Fruit fly (Drosophila melanogaster) whole organism, embryonic: Measurements from ENCODE around the gene yellow-f.

Source experiments
- Atf6 ChIP-seq: fragments of 200-800 bp; sonication (Bioruptor generic); IDR thresholded peaks from 2 replicates; pipeline ENCODE4 v1.3.6; 2022; ENCODE audit warnings: missing biosample characterization, missing genetic modification characterization
- CG10543 ChIP-seq: fragments of 200-800 bp; sonication (Bioruptor generic); optimal IDR thresholded peaks from 3 replicates; lab custom pipeline; 2017; ENCODE audit warnings: missing biosample characterization, mild to moderate bottlenecking, missing genetic modification characterization, moderate library complexity
- CG11093 ChIP-seq: fragments of 200-800 bp; sonication (Bioruptor generic); IDR thresholded peaks from 3 replicates; pipeline ENCODE4 v1.3.6; 2022; ENCODE audit warnings: missing biosample characterization, missing genetic modification characterization
- CG12744 ChIP-seq: fragments of 200-800 bp; sonication (Bioruptor generic); optimal IDR thresholded peaks from 2 replicates; lab custom pipeline; 2016; ENCODE audit warnings: missing biosample characterization, missing genetic modification characterization
- CG13424 ChIP-seq: fragments of 200-800 bp; sonication (Bioruptor generic); optimal IDR thresholded peaks from 2 replicates; lab custom pipeline; 2019; ENCODE audit warnings: missing biosample characterization, mild to moderate bottlenecking, missing genetic modification characterization, moderate library complexity
- CG14860 ChIP-seq: fragments of 200-800 bp; sonication (Bioruptor generic); IDR thresholded peaks from 3 replicates; pipeline ENCODE4 v1.3.6; 2022; ENCODE audit warnings: missing biosample characterization, missing genetic modification characterization; ENCODE audit not compliant: partially characterized antibody
- CG15514 ChIP-seq: fragments of 200-800 bp; sonication (Bioruptor generic); optimal IDR thresholded peaks from 3 replicates; lab custom pipeline; 2017; ENCODE audit warnings: missing biosample characterization, missing genetic modification characterization, mild to moderate bottlenecking, moderate library complexity, missing genetic modification reagents
- CG1792 ChIP-seq: fragments of 200-800 bp; sonication (Bioruptor generic); optimal IDR thresholded peaks from 2 replicates; lab custom pipeline; 2016; ENCODE audit warnings: missing biosample characterization, missing genetic modification characterization
- CG2199 ChIP-seq: fragments of 200-800 bp; sonication (Bioruptor generic); IDR thresholded peaks from 3 replicates; pipeline ENCODE4 v1.3.6; 2022; ENCODE audit warnings: missing biosample characterization, missing genetic modification characterization
- CG30403 ChIP-seq: fragments of 200-800 bp; sonication (Bioruptor generic); optimal IDR thresholded peaks from 3 replicates; lab custom pipeline; 2016; ENCODE audit warnings: missing biosample characterization, missing genetic modification characterization
- CG31388 ChIP-seq: fragments of 200-800 bp; sonication (Bioruptor generic); optimal IDR thresholded peaks from 2 replicates; lab custom pipeline; 2016; ENCODE audit warnings: missing biosample characterization, missing genetic modification characterization
- CG32532 ChIP-seq: fragments of 200-800 bp; sonication (Bioruptor generic); IDR thresholded peaks from 2 replicates; pipeline ENCODE4 v1.3.6; 2022; ENCODE audit warnings: missing biosample characterization, missing genetic modification characterization
- CG33557 ChIP-seq: fragments of 200-800 bp; sonication (Bioruptor generic); optimal IDR thresholded peaks from 2 replicates; lab custom pipeline; 2019; ENCODE audit warnings: missing biosample characterization, mild to moderate bottlenecking, missing genetic modification characterization, moderate library complexity
- CG34224 ChIP-seq: fragments of 200-800 bp; sonication (Bioruptor generic); IDR thresholded peaks from 3 replicates; pipeline ENCODE4 v1.3.6; 2022; ENCODE audit warnings: missing biosample characterization, missing genetic modification characterization; ENCODE audit not compliant: partially characterized antibody
- CG43689 ChIP-seq: fragments of 200-800 bp; sonication (Bioruptor generic); IDR thresholded peaks from 2 replicates; pipeline ENCODE4 v1.3.6; 2022; ENCODE audit warnings: missing biosample characterization, missing genetic modification characterization
- CG6175 ChIP-seq: fragments of 200-800 bp; sonication (Bioruptor generic); IDR thresholded peaks from 3 replicates; pipeline ENCODE4 v1.3.6; 2022; ENCODE audit warnings: missing biosample characterization, missing genetic modification characterization
- CG7357 ChIP-seq: fragments of 200-800 bp; sonication (Bioruptor generic); IDR thresholded peaks from 3 replicates; pipeline ENCODE4 v1.3.6; 2022; ENCODE audit warnings: missing biosample characterization, missing genetic modification characterization
- CG8281 ChIP-seq: fragments of 200-800 bp; sonication (Bioruptor generic); optimal IDR thresholded peaks from 2 replicates; lab custom pipeline; 2018; ENCODE audit warnings: missing biosample characterization, mild to moderate bottlenecking, missing genetic modification characterization, moderate library complexity
- Gsc ChIP-seq: fragments of 200-800 bp; sonication (Bioruptor generic); IDR thresholded peaks from 2 replicates; pipeline ENCODE4 v1.3.6; 2022; ENCODE audit warnings: missing biosample characterization, missing genetic modification characterization
- Hr3 ChIP-seq: fragments of 200-800 bp; sonication (Bioruptor generic); optimal IDR thresholded peaks from 3 replicates; lab custom pipeline; 2016; ENCODE audit warnings: missing biosample characterization, missing genetic modification characterization
- MESR4 ChIP-seq: fragments of 200-800 bp; sonication (Bioruptor generic); optimal IDR thresholded peaks from 2 replicates; lab custom pipeline; 2018; ENCODE audit warnings: missing biosample characterization, mild to moderate bottlenecking, missing genetic modification characterization, moderate library complexity
- MTF-1 ChIP-seq: fragments of 200-800 bp; sonication (Bioruptor generic); optimal IDR thresholded peaks from 2 replicates; lab custom pipeline; 2018; ENCODE audit warnings: missing biosample characterization, mild to moderate bottlenecking, missing genetic modification characterization, borderline replicate concordance
- Mrtf ChIP-seq: fragments of 200-800 bp; sonication (Bioruptor generic); IDR thresholded peaks from 3 replicates; pipeline ENCODE4 v1.3.6; 2022; ENCODE audit warnings: missing biosample characterization, missing genetic modification characterization
- Nf-YB ChIP-seq: fragments of 200-800 bp; sonication (Bioruptor generic); optimal IDR thresholded peaks from 3 replicates; lab custom pipeline; 2019; ENCODE audit warnings: missing biosample characterization, mild to moderate bottlenecking, missing genetic modification characterization, moderate library complexity
- Tbp ChIP-seq: fragments of >200 bp; optimal IDR thresholded peaks from 2 replicates; lab custom pipeline; 2018; ENCODE audit warnings: missing biosample characterization, missing genetic modification characterization
- amos ChIP-seq: fragments of 200-800 bp; sonication (Bioruptor generic); IDR thresholded peaks from 2 replicates; pipeline ENCODE4 v1.3.6; 2022; ENCODE audit warnings: missing biosample characterization, missing genetic modification characterization; ENCODE audit not compliant: partially characterized antibody
- ap ChIP-seq: fragments of 200-800 bp; sonication (Bioruptor generic); IDR thresholded peaks from 2 replicates; pipeline ENCODE4 v1.3.6; 2022; ENCODE audit warnings: missing biosample characterization, missing genetic modification characterization
- dan ChIP-seq: fragments of 200-800 bp; sonication (Bioruptor generic); IDR thresholded peaks from 2 replicates; pipeline ENCODE4 v1.3.6; 2022; ENCODE audit warnings: missing biosample characterization, missing genetic modification characterization
- ems ChIP-seq: fragments of 200-800 bp; sonication (Bioruptor generic); optimal IDR thresholded peaks from 3 replicates; lab custom pipeline; 2016; ENCODE audit warnings: missing biosample characterization, missing genetic modification characterization
- exex ChIP-seq: fragments of 200-800 bp; sonication (Bioruptor generic); optimal IDR thresholded peaks from 4 replicates; lab custom pipeline; 2018; ENCODE audit warnings: missing biosample characterization, mild to moderate bottlenecking, missing genetic modification characterization, moderate library complexity
- gem ChIP-seq: fragments of 200-800 bp; sonication (Bioruptor generic); optimal IDR thresholded peaks from 2 replicates; lab custom pipeline; 2019; ENCODE audit warnings: missing biosample characterization, mild to moderate bottlenecking, missing genetic modification characterization, moderate library complexity
- grau ChIP-seq: fragments of 200-800 bp; optimal IDR thresholded peaks from 3 replicates; lab custom pipeline; 2019; ENCODE audit warnings: missing biosample characterization, mild to moderate bottlenecking, missing genetic modification characterization, moderate library complexity
- h ChIP-seq: fragments of >200 bp; optimal IDR thresholded peaks from 2 replicates; lab custom pipeline; 2017
- hb ChIP-seq: fragments of 200-800 bp; sonication (Bioruptor generic); IDR thresholded peaks from 3 replicates; pipeline ENCODE4 v1.3.6; 2022; ENCODE audit warnings: missing biosample characterization, missing genetic modification characterization; ENCODE audit not compliant: partially characterized antibody
- inv ChIP-seq: fragments of 200-800 bp; sonication (Bioruptor generic); IDR thresholded peaks from 2 replicates; pipeline ENCODE4 v1.3.6; 2022; ENCODE audit warnings: missing biosample characterization, missing genetic modification characterization; ENCODE audit not compliant: partially characterized antibody
- ken ChIP-seq: fragments of 200-800 bp; sonication (Bioruptor generic); IDR thresholded peaks from 3 replicates; pipeline ENCODE4 v1.3.6; 2022; ENCODE audit warnings: missing biosample characterization, missing genetic modification characterization
- lilli ChIP-seq: fragments of 200-800 bp; sonication (Bioruptor generic); optimal IDR thresholded peaks from 3 replicates; lab custom pipeline; 2016; ENCODE audit warnings: missing biosample characterization, missing genetic modification characterization
- lola ChIP-seq, 3 experiments: fragments of >200 bp in 2 of 3; fragments of 200-800 bp in 1 of 3; sonication (Bioruptor generic) in 1 of 3; optimal IDR thresholded peaks; 2 replicates each; lab custom pipeline; 2017 to 2019; ENCODE audit warnings: missing biosample characterization in 3 of 3, missing genetic modification characterization in 3 of 3, mild to moderate bottlenecking in 1 of 3, moderate library complexity in 1 of 3
- mld ChIP-seq: fragments of 200-800 bp; sonication (Bioruptor generic); IDR thresholded peaks from 3 replicates; pipeline ENCODE4 v1.3.6; 2022; ENCODE audit warnings: missing biosample characterization, missing genetic modification characterization; ENCODE audit not compliant: partially characterized antibody
- nmo ChIP-seq: fragments of 200-800 bp; sonication (Bioruptor generic); optimal IDR thresholded peaks from 2 replicates; lab custom pipeline; 2018; ENCODE audit warnings: missing biosample characterization, mild to moderate bottlenecking, missing genetic modification characterization, moderate library complexity
- pfk ChIP-seq: fragments of 200-800 bp; sonication (Bioruptor generic); optimal IDR thresholded peaks from 2 replicates; lab custom pipeline; 2018; ENCODE audit warnings: missing biosample characterization, mild to moderate bottlenecking, missing genetic modification characterization, moderate library complexity
- phol ChIP-seq: fragments of 200-800 bp; sonication (Bioruptor generic); optimal IDR thresholded peaks from 3 replicates; lab custom pipeline; 2018; ENCODE audit warnings: missing biosample characterization, mild to moderate bottlenecking, missing genetic modification characterization, moderate library complexity
- shn ChIP-seq: fragments of 200-800 bp; sonication (Bioruptor generic); optimal IDR thresholded peaks from 3 replicates; lab custom pipeline; 2016; ENCODE audit warnings: missing biosample characterization, missing genetic modification characterization
- sima ChIP-seq: fragments of 200-800 bp; sonication (Bioruptor generic); optimal IDR thresholded peaks from 2 replicates; lab custom pipeline; 2016; ENCODE audit warnings: missing biosample characterization, missing genetic modification characterization
- tio ChIP-seq: fragments of 200-800 bp; sonication (Bioruptor generic); optimal IDR thresholded peaks from 2 replicates; lab custom pipeline; 2017; ENCODE audit warnings: missing biosample characterization, missing genetic modification characterization, inconsistent platforms
- ttk ChIP-seq: fragments of 200-800 bp; sonication (Bioruptor generic); IDR thresholded peaks from 2 replicates; pipeline ENCODE4 v2.1.2; 2022; ENCODE audit warnings: missing biosample characterization, missing genetic modification characterization
- tup ChIP-seq: fragments of 200-800 bp; sonication (Bioruptor generic); optimal IDR thresholded peaks from 2 replicates; lab custom pipeline; 2016; ENCODE audit warnings: missing biosample characterization, mild to moderate bottlenecking, missing genetic modification characterization, moderate library complexity
- zen ChIP-seq: fragments of 200-800 bp; sonication (Bioruptor generic); optimal IDR thresholded peaks from 3 replicates; lab custom pipeline; 2018; ENCODE audit warnings: missing biosample characterization, mild to moderate bottlenecking, missing genetic modification characterization, moderate library complexity

The yellow-f gene

DNA sequence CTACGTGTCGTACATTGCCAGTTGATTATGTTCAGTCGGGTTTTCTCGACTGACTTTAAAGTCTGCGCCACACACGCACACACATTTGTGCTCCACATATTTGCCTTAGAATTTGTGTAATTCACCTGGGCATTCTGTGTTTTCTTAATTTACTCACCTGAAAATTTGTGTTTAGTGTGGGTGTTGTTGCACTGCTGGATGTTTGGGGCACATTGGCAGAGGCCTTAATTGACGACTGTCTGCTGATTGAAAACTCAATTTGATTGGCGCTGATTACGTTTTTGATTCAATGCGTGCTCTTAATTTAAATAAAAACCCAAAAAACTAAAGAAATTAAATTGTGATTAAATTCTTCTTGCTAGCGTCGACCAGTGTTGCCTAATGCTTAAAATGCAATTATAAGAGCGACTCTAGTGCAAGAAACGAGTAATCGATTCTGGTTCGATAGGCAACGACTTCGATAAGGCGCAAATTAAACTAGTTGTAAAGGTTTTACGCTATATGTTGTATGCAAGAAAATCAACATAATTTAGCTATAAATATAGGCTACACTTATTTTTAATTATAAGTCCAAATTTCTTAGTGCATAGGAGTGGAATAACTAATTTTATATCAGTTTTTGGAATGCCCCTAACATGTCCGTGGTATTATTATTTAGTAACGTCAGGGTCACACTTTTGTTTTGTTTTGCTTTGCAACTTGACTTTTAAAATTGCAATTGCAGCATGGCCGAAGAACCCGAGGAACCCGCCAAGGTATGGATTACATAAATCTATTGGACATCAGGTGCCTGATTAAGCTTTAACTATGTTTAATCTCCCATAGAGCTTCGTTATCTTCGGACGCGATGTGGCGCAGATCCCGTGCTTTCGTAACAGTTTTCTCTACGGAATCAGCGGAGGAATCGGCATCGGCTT is 37.5 kb upstream of the yellow-f start, which contains the start of the genes CG46281 and CG46280 (continued):
- TF ChIP-seq Gsc (GFP tag; lab: Robert Waterston, UW): no peak
- TF ChIP-seq pfk (GFP tag; lab: Kevin White, UChicago): no peak
- TF ChIP-seq CG11093 (GFP tag; lab: Robert Waterston, UW): no peak
- no peak for TF ChIP-seq ken (GFP tag; lab: Robert Waterston, UW)
- TF ChIP-seq MESR4 (GFP tag; lab: Kevin White, UChicago): peak; percentile 66
- TF ChIP-seq shn (GFP tag; lab: Kevin White, UChicago): peak; percentile 12
- no peak for TF ChIP-seq gem (tag; lab: Kevin White, UChicago)
- peak; percentile 14 for TF ChIP-seq CG33557 (GFP tag; lab: Kevin White, UChicago)
- TF ChIP-seq hb (GFP tag; lab: Robert Waterston, UW): peak; percentile 67; the same call in 2 of the 3 replicates
- no peak for TF ChIP-seq mld
- TF ChIP-seq tup (GFP tag; lab: Kevin White, UChicago): no peak
- TF ChIP-seq CG30403 (GFP tag; lab: Kevin White, UChicago): peak; percentile 46
- no peak for TF ChIP-seq tio
- TF ChIP-seq CG1792 (GFP tag; lab: Kevin White, UChicago): no peak
- TF ChIP-seq CG15514 (GFP tag; lab: Kevin White, UChicago): peak; percentile 98
- no peak for TF ChIP-seq Mrtf (GFP tag; lab: Robert Waterston, UW)
- no peak for TF ChIP-seq ttk (GFP tag; lab: Robert Waterston, UW)
- TF ChIP-seq Tbp (GFP tag; lab: Kevin White, UChicago): peak; percentile 32
- TF ChIP-seq CG31388 (GFP tag; lab: Kevin White, UChicago): no peak
- peak; percentile 27 for TF ChIP-seq CG13424 (tag; lab: Kevin White, UChicago)
- no peak for TF ChIP-seq Atf6
- no peak for TF ChIP-seq ap
- no peak for TF ChIP-seq sima
- TF ChIP-seq Nf-YB (GFP tag; lab: Kevin White, UChicago): no peak
- peak; percentile 82 for TF ChIP-seq zen (tag; lab: Kevin White, UChicago)
- TF ChIP-seq grau: no peak
- peak; percentile 24 for TF ChIP-seq Hr3 (GFP tag; lab: Kevin White, UChicago)
- peak; percentile 39; the same call in 1 of the 2 replicates for TF ChIP-seq amos (GFP tag; lab: Robert Waterston, UW)
- peak in 1 of 3 experiments; percentile 30 for TF ChIP-seq lola (GFP tag; optimal IDR thresholded peaks at IDR 0.05; lab: Kevin White, UChicago)
- TF ChIP-seq inv: 0 out of 2 replicates have a peak, but pooled peaks have one; percentile 24
- no peak for TF ChIP-seq CG8281
- TF ChIP-seq CG32532: no peak
- no peak for TF ChIP-seq CG12744 (GFP tag; lab: Kevin White, UChicago)
- TF ChIP-seq CG14860 (GFP tag; lab: Robert Waterston, UW): peak; percentile 32; the same call in 1 of the 3 replicates
- no peak for TF ChIP-seq nmo (GFP tag; lab: Kevin White, UChicago)
- peak; percentile 58; the same call in 2 of the 3 replicates for TF ChIP-seq CG34224
- peak; percentile 66 for TF ChIP-seq lilli
- no peak for TF ChIP-seq MTF-1 (GFP tag; lab: Kevin White, UChicago)
- no peak for TF ChIP-seq CG43689 (GFP tag; lab: Robert Waterston, UW)
- no peak for TF ChIP-seq dan (GFP tag; lab: Robert Waterston, UW)
- TF ChIP-seq CG10543 (GFP tag; lab: Kevin White, UChicago): no peak
- TF ChIP-seq CG7357: no peak
- TF ChIP-seq CG2199 (GFP tag; lab: Robert Waterston, UW): no peak
- TF ChIP-seq ems: no peak
- no peak for TF ChIP-seq phol (tag; lab: Kevin White, UChicago)
- TF ChIP-seq h: no peak
- no peak for TF ChIP-seq CG6175
- TF ChIP-seq exex (tag; lab: Kevin White, UChicago): no peak
